Worm (Caenorhabditis elegans): Measurements from ENCODE around the gene F44G4.1.

The F44G4.1 gene

DNA sequence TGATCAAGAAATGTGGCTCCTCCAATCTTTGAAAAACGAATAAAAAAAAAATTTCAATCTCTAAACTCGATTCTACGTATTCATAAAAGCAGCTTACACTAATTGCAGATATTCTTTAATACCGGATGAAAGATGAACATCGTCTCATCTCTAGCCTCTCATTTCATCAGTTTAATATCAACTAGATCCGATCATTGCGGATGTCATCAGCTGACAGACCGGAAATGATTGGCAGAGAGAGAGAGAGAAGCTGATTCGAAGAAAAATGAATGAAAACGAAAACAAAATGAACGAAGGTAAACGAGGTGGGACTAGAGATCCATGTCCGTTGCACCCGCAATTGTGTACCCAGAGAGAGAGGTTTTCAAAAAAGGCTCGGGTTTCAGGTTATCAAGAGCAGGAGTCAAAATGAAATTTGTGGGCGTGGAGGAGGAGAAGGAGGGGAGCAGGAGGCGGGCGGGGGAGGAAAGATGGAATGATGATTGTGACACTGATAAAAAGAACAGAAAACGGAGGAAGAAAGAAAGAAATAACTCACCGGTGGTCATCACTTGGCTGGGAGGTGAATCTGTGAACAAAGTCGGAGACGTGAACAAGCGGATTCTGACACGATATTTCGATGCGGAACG, 20.6 kb downstream of the F44G4.1 start:
- TF ChIP-seq nhr-11 (tag; optimal IDR thresholded peaks at IDR 0.05), result peak; percentile 43
- no peak for TF ChIP-seq unc-39 (tag; optimal IDR thresholded peaks at IDR 0.05)
- TF ChIP-seq lin-15B (tag; optimal IDR thresholded peaks at IDR 0.05), result no peak
- TF ChIP-seq nhr-237 (tag; optimal IDR thresholded peaks at IDR 0.05), result no peak

DNA sequence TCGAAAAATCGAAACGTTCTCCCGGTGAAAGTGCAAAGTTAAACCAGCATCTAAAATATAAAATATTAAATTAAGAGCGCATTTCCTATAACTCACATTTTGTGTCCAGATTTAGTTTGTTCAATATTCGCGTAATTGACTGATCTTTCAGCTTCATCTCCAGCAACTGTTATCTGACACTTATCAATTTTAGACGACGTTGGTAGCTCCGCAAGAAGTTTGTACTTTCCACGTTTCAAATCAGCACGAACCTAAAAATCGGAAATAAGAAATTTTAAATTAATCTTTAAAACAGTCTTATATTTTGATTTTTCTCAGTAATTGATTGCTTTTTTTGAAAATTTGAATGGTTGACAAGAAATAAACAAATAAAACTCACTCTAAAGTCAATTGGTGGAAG, 23.2 kb downstream of the F44G4.1 start:
- TF ChIP-seq nfya-1 (tag; optimal IDR thresholded peaks at IDR 0.05; ENCODE audit: insufficient read depth) (no peak), nhr-43 (tag; optimal IDR thresholded peaks at IDR 0.05; ENCODE audit: poor library complexity, severe bottlenecking) (no peak), nhr-28 (tag; optimal IDR thresholded peaks at IDR 0.05) (no peak), mml-1 (tag; optimal IDR thresholded peaks at IDR 0.05) (no peak), aly-2 (tag; optimal IDR thresholded peaks at IDR 0.05) (no peak), elt-1 (tag; optimal IDR thresholded peaks at IDR 0.05) (no peak), nhr-11 (tag; optimal IDR thresholded peaks at IDR 0.05) (no peak), fkh-2 (tag; optimal IDR thresholded peaks at IDR 0.05) (no peak), skn-1 (tag; optimal IDR thresholded peaks at IDR 0.05) (no peak), egl-5 (tag; optimal IDR thresholded peaks at IDR 0.05) (no peak), nhr-12 (tag; optimal IDR thresholded peaks at IDR 0.05) (no peak), nhr-23 (tag; optimal IDR thresholded peaks at IDR 0.05) (no peak), hmg-11 (tag; optimal IDR thresholded peaks at IDR 0.05) (no peak), snpc-4 (tag; optimal IDR thresholded peaks at IDR 0.05) (no peak), mdl-1 (tag; optimal IDR thresholded peaks at IDR 0.05) (no peak), nhr-77 (tag; optimal IDR thresholded peaks at IDR 0.05) (no peak), ceh-9 (tag; optimal IDR thresholded peaks at IDR 0.05) (no peak), nhr-67 (tag; optimal IDR thresholded peaks at IDR 0.05) (no peak)

DNA sequence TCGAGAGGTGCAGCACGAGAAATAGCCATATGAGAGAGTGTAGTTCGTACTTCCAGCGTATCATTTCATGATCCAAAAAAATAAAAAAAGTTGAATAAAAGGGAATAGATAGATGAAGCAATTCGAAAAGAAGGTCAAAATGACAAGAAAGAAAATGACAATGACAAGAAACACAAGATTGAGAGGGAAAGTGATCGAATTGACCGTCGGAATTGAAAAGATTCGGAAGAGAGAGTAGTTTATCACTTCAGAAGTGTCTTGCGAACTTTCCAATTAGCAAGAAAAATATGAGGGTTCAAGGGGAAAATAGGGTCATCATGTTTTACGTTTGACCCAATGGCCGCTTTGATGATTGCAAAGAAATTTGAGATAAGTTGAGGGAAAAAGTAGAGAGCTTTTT, 25.3 kb downstream of the F44G4.1 start, which contains the start of gene dep-1:
TSS of gene dep-1 (minus strand) at position 95 of the 400 bp plus-strand sequence.
- TF ChIP-seq fkh-2 (tag; optimal IDR thresholded peaks at IDR 0.05) (no peak), pqm-1 (tag; optimal IDR thresholded peaks at IDR 0.05) (no peak), nhr-23 (tag; optimal IDR thresholded peaks at IDR 0.05) (peak; percentile 57), elt-2 (tag; optimal IDR thresholded peaks at IDR 0.05) (no peak), ZK546.5 (tag; optimal IDR thresholded peaks at IDR 0.05) (no peak), nhr-25 (tag; optimal IDR thresholded peaks at IDR 0.05) (peak; percentile 7), snpc-4 (tag; optimal IDR thresholded peaks at IDR 0.05) (no peak), ztf-11 (tag; optimal IDR thresholded peaks at IDR 0.05) (no peak), elt-3 (tag; optimal IDR thresholded peaks at IDR 0.05) (no peak), ceh-9 (tag; optimal IDR thresholded peaks at IDR 0.05) (no peak)

DNA sequence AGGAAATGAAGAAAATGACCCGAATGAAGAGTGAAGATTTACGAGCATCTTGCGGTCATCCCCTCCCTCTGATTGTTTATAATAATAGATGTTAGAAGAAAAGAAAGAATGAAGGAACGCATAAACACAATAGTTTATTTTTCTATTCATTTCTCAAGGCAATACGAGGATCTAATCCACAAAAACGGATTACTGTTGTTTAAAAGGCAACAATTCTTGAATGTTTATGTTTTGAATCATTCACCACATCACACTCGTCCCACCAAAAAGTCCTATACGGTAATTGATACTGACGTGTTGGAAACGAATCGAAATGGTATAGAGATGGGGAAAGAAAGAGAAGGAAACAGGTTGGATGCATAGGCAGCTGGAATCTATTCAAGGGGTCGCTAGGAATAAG, 27.2 kb downstream of the F44G4.1 start:
- TF ChIP-seq nhr-12 (tag; optimal IDR thresholded peaks at IDR 0.05) (no peak), tbx-2 (tag; optimal IDR thresholded peaks at IDR 0.05) (no peak), ZK546.5 (tag; optimal IDR thresholded peaks at IDR 0.05) (no peak), nhr-67 (tag; optimal IDR thresholded peaks at IDR 0.05) (no peak), snpc-4 (tag; optimal IDR thresholded peaks at IDR 0.05) (no peak), ceh-16 (tag; optimal IDR thresholded peaks at IDR 0.05) (no peak), elt-1 (tag; optimal IDR thresholded peaks at IDR 0.05) (no peak), nhr-77 (tag; optimal IDR thresholded peaks at IDR 0.05) (no peak), ama-1 (optimal IDR thresholded peaks at IDR 0.05) (no peak), nhr-237 (tag; optimal IDR thresholded peaks at IDR 0.05) (no peak), ztf-4 (tag; optimal IDR thresholded peaks at IDR 0.05) (no peak), ceh-28 (tag; optimal IDR thresholded peaks at IDR 0.05) (no peak)

DNA sequence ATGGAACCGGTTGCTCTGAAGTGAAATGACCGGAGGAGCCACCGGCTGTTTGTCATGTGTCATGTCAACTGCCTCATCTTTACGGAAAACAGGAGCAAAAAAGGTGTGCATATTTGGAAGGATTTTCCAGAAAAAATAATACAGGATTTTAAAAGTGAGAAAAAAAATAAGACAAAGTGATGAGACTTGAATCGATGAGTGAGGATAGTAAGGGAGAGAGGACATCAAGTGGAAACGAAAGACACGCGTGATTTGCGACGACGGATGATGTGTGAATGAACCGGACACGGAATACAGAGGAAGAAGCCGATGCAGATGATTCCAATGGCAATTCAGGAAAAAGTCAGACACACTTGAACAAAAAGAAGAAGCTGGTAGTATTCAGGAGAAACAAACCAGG, 29.9 kb downstream of the F44G4.1 start:
- TF ChIP-seq fkh-2 (tag; optimal IDR thresholded peaks at IDR 0.05) (no peak), ceh-82 (tag; optimal IDR thresholded peaks at IDR 0.05) (no peak), sea-2 (GFP tag; optimal IDR thresholded peaks at IDR 0.05) (no peak), hmg-11 (tag; optimal IDR thresholded peaks at IDR 0.05) (no peak), tbx-2 (tag; optimal IDR thresholded peaks at IDR 0.05) (no peak), skn-1 (tag; optimal IDR thresholded peaks at IDR 0.05) (no peak), ZK546.5 (tag; optimal IDR thresholded peaks at IDR 0.05) (no peak), mdl-1 (tag; optimal IDR thresholded peaks at IDR 0.05) (no peak), lsy-12 (tag; optimal IDR thresholded peaks at IDR 0.05) (no peak), elt-3 (tag; optimal IDR thresholded peaks at IDR 0.05) (no peak), egl-27 (tag; optimal IDR thresholded peaks at IDR 0.05) (no peak), nhr-237 (tag; optimal IDR thresholded peaks at IDR 0.05) (no peak), R02D3.7 (tag; optimal IDR thresholded peaks at IDR 0.05) (no peak), mml-1 (tag; optimal IDR thresholded peaks at IDR 0.05) (no peak), nhr-28 (tag; optimal IDR thresholded peaks at IDR 0.05) (no peak), snpc-4 (tag; optimal IDR thresholded peaks at IDR 0.05) (no peak), nhr-12 (tag; optimal IDR thresholded peaks at IDR 0.05) (no peak)

All from whole organism, L3 larva.